Worm (Caenorhabditis elegans) whole organism, L4/young adult: ENCODE measurements around the gene C35A5.6.
A peak's percentile ranks its signal among the peaks of the same experiment; 100 is the strongest.

ENCODE experiments used
- W03F9.2 ChIP-seq: fragments of 150-350 bp; optimal IDR thresholded peaks from 2 replicates; lab custom pipeline; 2014; ENCODE audit warnings: missing biosample characterization, missing genetic modification characterization
- dao-5 ChIP-seq: sonication (generic microtip); optimal IDR thresholded peaks from 2 replicates; lab custom pipeline; 2016; ENCODE audit warnings: missing genotype, missing genetic modification characterization, moderate library complexity, missing compliant biosample characterization

ce11 chrV:10466607-10467092 is 42.3 kb upstream of the C35A5.6 start:
- no peak for TF ChIP-seq dao-5 (tag; lab: Kevin White, UChicago)
- peak; percentile 81 for TF ChIP-seq W03F9.2
